Worm (Caenorhabditis elegans) whole organism, L2 larva: ENCODE measurements around the gene str-37.
A peak's percentile ranks its signal among the peaks of the same experiment; 100 is the strongest.

ENCODE experiments used
- C34F6.9 ChIP-seq: fragments of 150-350 bp; optimal IDR thresholded peaks from 2 replicates; lab custom pipeline; 2014; ENCODE audit warnings: missing biosample characterization, missing genetic modification characterization
- Y55F3AM.14 ChIP-seq: fragments of 200-800 bp; sonication (Bioruptor generic); optimal IDR thresholded peaks from 2 replicates; lab custom pipeline; 2018; ENCODE audit warnings: mild to moderate bottlenecking, missing genetic modification characterization, missing compliant biosample characterization
- ZK546.5 ChIP-seq: sonication (generic microtip); optimal IDR thresholded peaks from 2 replicates; lab custom pipeline; 2017; ENCODE audit warnings: missing biosample characterization, missing genetic modification characterization
- alr-1 ChIP-seq: fragments of 150-350 bp; optimal IDR thresholded peaks from 2 replicates; lab custom pipeline; 2014; ENCODE audit warnings: missing biosample characterization, missing genetic modification characterization
- aly-2 ChIP-seq: fragments of 150-350 bp; optimal IDR thresholded peaks from 2 replicates; lab custom pipeline; 2014; ENCODE audit warnings: missing biosample characterization, missing genetic modification characterization
- ama-1 ChIP-seq: fragments of 150-350 bp; optimal IDR thresholded peaks from 2 replicates; lab custom pipeline; 2018; ENCODE audit warnings: inconsistent platforms
- blmp-1 ChIP-seq: sonication (generic microtip); optimal IDR thresholded peaks from 2 replicates; lab custom pipeline; 2017; ENCODE audit warnings: missing genetic modification characterization, mild to moderate bottlenecking, missing compliant biosample characterization, antibody characterized with exemption, moderate library complexity; ENCODE audit not compliant: insufficient read depth
- ceh-16 ChIP-seq: fragments of 150-350 bp; optimal IDR thresholded peaks from 2 replicates; lab custom pipeline; 2014; ENCODE audit warnings: missing biosample characterization, missing genetic modification characterization
- ceh-82 ChIP-seq: fragments of 150-350 bp; optimal IDR thresholded peaks from 2 replicates; lab custom pipeline; 2014; ENCODE audit warnings: missing biosample characterization, missing genetic modification characterization
- dmd-4 ChIP-seq: sonication (generic microtip); optimal IDR thresholded peaks from 2 replicates; lab custom pipeline; 2017; ENCODE audit warnings: missing biosample characterization, missing genetic modification characterization
- elt-3 ChIP-seq: sonication (generic microtip); optimal IDR thresholded peaks from 2 replicates; lab custom pipeline; 2017; ENCODE audit warnings: missing biosample characterization, missing genetic modification characterization
- fos-1 ChIP-seq: fragments of 150-350 bp; optimal IDR thresholded peaks from 2 replicates; lab custom pipeline; 2014; ENCODE audit warnings: missing biosample characterization, missing genetic modification characterization
- lin-11 ChIP-seq: fragments of 150-350 bp; sonication (generic microtip); optimal IDR thresholded peaks from 2 replicates; lab custom pipeline; 2014; ENCODE audit warnings: missing biosample characterization, missing genetic modification characterization, inconsistent platforms, mixed read lengths
- lin-13 ChIP-seq: fragments of 150-350 bp; optimal IDR thresholded peaks from 2 replicates; lab custom pipeline; 2014; ENCODE audit warnings: missing biosample characterization, missing genetic modification reagents, missing genetic modification characterization
- lsy-2 ChIP-seq, 2 experiments: fragments of 150-350 bp in 1 of 2; sonication (generic microtip) in 1 of 2; optimal IDR thresholded peaks; 2 replicates each; lab custom pipeline; 2014 to 2017; ENCODE audit warnings: missing biosample characterization in 2 of 2, missing genetic modification characterization in 2 of 2
- mab-5 ChIP-seq: fragments of 150-350 bp; optimal IDR thresholded peaks from 2 replicates; lab custom pipeline; 2014; ENCODE audit warnings: missing biosample characterization, missing genetic modification characterization
- nhr-10 ChIP-seq: sonication (generic microtip); optimal IDR thresholded peaks from 2 replicates; lab custom pipeline; 2017; ENCODE audit warnings: missing biosample characterization, missing genetic modification characterization
- nhr-21 ChIP-seq: fragments of 150-350 bp; optimal IDR thresholded peaks from 2 replicates; lab custom pipeline; 2014; ENCODE audit warnings: missing biosample characterization, missing genetic modification characterization
- nhr-23 ChIP-seq: fragments of 150-350 bp; optimal IDR thresholded peaks from 2 replicates; lab custom pipeline; 2014; ENCODE audit warnings: missing biosample characterization, missing genetic modification reagents, missing genetic modification characterization
- nhr-237 ChIP-seq: fragments of 150-350 bp; optimal IDR thresholded peaks from 2 replicates; lab custom pipeline; 2014; ENCODE audit warnings: missing biosample characterization, missing genetic modification characterization
- nhr-25 ChIP-seq: fragments of 150-350 bp; sonication (generic microtip); optimal IDR thresholded peaks from 3 replicates; lab custom pipeline; 2014; ENCODE audit warnings: missing biosample characterization, missing genetic modification characterization
- nhr-77 ChIP-seq: fragments of 150-350 bp; optimal IDR thresholded peaks from 2 replicates; lab custom pipeline; 2014; ENCODE audit warnings: missing biosample characterization, missing genetic modification characterization
- sem-4 ChIP-seq: fragments of 150-350 bp; optimal IDR thresholded peaks from 2 replicates; lab custom pipeline; 2014; ENCODE audit warnings: missing biosample characterization, missing genetic modification reagents, missing genetic modification characterization
- sma-3 ChIP-seq: sonication (generic microtip); optimal IDR thresholded peaks from 2 replicates; lab custom pipeline; 2016; ENCODE audit warnings: missing genetic modification reagents, missing genetic modification characterization, missing compliant biosample characterization
- sma-9 ChIP-seq, 2 experiments: fragments of 150-350 bp in 1 of 2; sonication (generic microtip) in 1 of 2; optimal IDR thresholded peaks; 2 replicates each; lab custom pipeline; 2014 to 2016; ENCODE audit warnings: missing genetic modification characterization in 2 of 2, mild to moderate bottlenecking in 1 of 2, missing biosample characterization in 1 of 2, missing compliant biosample characterization in 1 of 2, missing genetic modification reagents in 1 of 2, moderate library complexity in 1 of 2
- snpc-4 ChIP-seq: fragments of 150-350 bp; optimal IDR thresholded peaks from 2 replicates; lab custom pipeline; 2014; ENCODE audit warnings: missing biosample characterization, missing genetic modification characterization
- unc-39 ChIP-seq: fragments of 150-350 bp; optimal IDR thresholded peaks from 2 replicates; lab custom pipeline; 2014; ENCODE audit warnings: missing biosample characterization, missing genetic modification characterization
- unc-55 ChIP-seq: fragments of 150-350 bp; sonication (generic microtip); optimal IDR thresholded peaks from 3 replicates; lab custom pipeline; 2014; ENCODE audit warnings: missing biosample characterization, missing genetic modification reagents, missing genetic modification characterization
- unc-62 ChIP-seq: fragments of 150-350 bp; optimal IDR thresholded peaks from 2 replicates; lab custom pipeline; 2014; ENCODE audit warnings: missing biosample characterization, missing genetic modification reagents, missing genetic modification characterization
- zag-1 ChIP-seq: fragments of 150-350 bp; optimal IDR thresholded peaks from 2 replicates; lab custom pipeline; 2014; ENCODE audit warnings: missing biosample characterization, missing genetic modification characterization
- ztf-1 ChIP-seq: fragments of 200-800 bp; sonication (Bioruptor generic); conservative IDR thresholded peaks from 2 replicates; pipeline ENCODE4 v1.3.6; 2022; ENCODE audit warnings: missing genetic modification characterization, missing compliant biosample characterization

The str-37 gene

ce11 chrV:13358823-13359592 is 31.4 kb downstream of the str-37 start, which contains the start of gene F32H5.3:
TSS of gene F32H5.3 (plus strand) at chrV:13359335.
- TF ChIP-seq sma-9 (GFP tag; optimal IDR thresholded peaks at IDR 0.05; lab: Kevin White, UChicago): peak; percentile 23
- no peak for TF ChIP-seq sma-9 (tag; optimal IDR thresholded peaks at IDR 0.05; lab: Kevin White, UChicago)
- TF ChIP-seq ama-1 (lab: Kevin White, UChicago): peak; percentile 30
- peak; percentile 12 for TF ChIP-seq blmp-1 (tag; lab: Kevin White, UChicago)
- no peak for TF ChIP-seq nhr-10 (tag; lab: Kevin White, UChicago)
- TF ChIP-seq ZK546.5 (tag; lab: Kevin White, UChicago): no peak
- TF ChIP-seq lsy-2 (tag; optimal IDR thresholded peaks at IDR 0.05; lab: Kevin White, UChicago): peak in 1 of 2 experiments; percentile 47
- TF ChIP-seq nhr-25 (tag; lab: Kevin White, UChicago): peak; percentile 44
- peak; percentile 30 for TF ChIP-seq sma-3 (GFP tag; lab: Kevin White, UChicago)
- no peak for TF ChIP-seq ceh-82 (tag; lab: Kevin White, UChicago)
- peak; percentile 44 for TF ChIP-seq nhr-21 (tag; lab: Kevin White, UChicago)
- no peak for TF ChIP-seq ceh-16 (tag; lab: Kevin White, UChicago)

DNA sequence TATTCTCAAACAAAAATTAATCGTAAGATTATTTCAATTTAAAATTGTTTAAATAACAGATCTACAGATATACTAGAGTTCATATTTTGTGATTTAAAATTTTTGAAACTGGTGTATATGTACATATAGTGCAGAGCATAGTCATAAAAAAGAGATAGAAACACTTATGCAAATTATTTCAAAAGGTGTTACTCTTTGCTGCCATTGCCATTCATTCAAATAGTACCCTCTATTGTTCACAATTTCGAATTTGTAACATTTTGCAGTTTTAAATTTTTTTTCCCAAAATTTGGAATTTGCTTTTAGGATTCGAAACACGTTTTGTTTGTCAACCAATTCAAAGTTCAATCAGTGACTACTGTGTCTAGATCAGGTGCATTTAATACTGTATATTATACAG is 32.7 kb downstream of the str-37 start, which contains the start of gene F32H5.4:
Gene F32H5.4 (plus strand): TSS at position 301 of the 400 bp plus-strand sequence.
- no peak for TF ChIP-seq nhr-237
- no peak for TF ChIP-seq ceh-82 (tag; lab: Kevin White, UChicago)
- TF ChIP-seq lin-11 (tag; lab: Kevin White, UChicago): no peak
- no peak for TF ChIP-seq nhr-23
- TF ChIP-seq nhr-25 (tag; lab: Kevin White, UChicago): no peak
- TF ChIP-seq sem-4: no peak

DNA sequence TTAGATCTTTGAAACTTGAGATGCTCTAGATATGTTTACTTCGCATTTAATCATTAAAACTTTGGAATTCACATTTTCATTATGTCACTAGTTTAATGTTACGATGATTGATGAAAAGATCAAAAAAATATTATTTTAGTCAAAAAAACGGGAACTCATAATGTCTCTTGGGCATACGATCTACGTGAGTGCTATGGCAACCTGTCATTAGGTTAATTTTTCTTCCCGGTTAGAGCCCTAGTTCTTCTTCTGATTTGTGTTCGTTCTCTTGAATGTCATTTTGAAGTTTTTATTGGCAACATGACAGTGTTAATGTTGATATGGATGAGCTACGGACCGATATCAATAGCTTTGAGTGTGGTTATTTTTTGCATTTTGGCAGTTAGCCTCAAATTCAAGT is 35.9 kb downstream of the str-37 start, which contains the start of gene srg-46:
Gene srg-46 (plus strand): TSS at position 301 of the 400 bp plus-strand sequence.
- TF ChIP-seq lsy-2 (tag; optimal IDR thresholded peaks at IDR 0.05; lab: Kevin White, UChicago) (no peak), unc-39 (no peak), C34F6.9 (tag; lab: Kevin White, UChicago) (no peak), lin-13 (GFP tag; lab: Kevin White, UChicago) (no peak)

- TF ChIP-seq fos-1 (tag; lab: Kevin White, UChicago): no peak
- no peak for TF ChIP-seq ceh-82 (tag; lab: Kevin White, UChicago)
- TF ChIP-seq unc-62 (GFP tag; lab: Kevin White, UChicago): no peak
- TF ChIP-seq Y55F3AM.14 (GFP tag; lab: Kevin White, UChicago): no peak
- no peak for TF ChIP-seq nhr-25 (tag; lab: Kevin White, UChicago)
- TF ChIP-seq alr-1 (tag; lab: Kevin White, UChicago): no peak
- TF ChIP-seq zag-1 (tag; lab: Kevin White, UChicago): no peak
- no peak for TF ChIP-seq ztf-1 (GFP tag; lab: Robert Waterston, UW)
- TF ChIP-seq aly-2: no peak
- no peak for TF ChIP-seq unc-39
- TF ChIP-seq dmd-4 (tag; lab: Kevin White, UChicago): no peak
- no peak for TF ChIP-seq snpc-4 (tag; lab: Kevin White, UChicago)
Observed at ce11 chrV:13364227-13364626, 36.7 kb downstream of the str-37 start.

ce11 chrV:13366488-13366887 is 38.9 kb downstream of the str-37 start:
- TF ChIP-seq mab-5 (tag; lab: Kevin White, UChicago): no peak
- TF ChIP-seq dmd-4 (tag; lab: Kevin White, UChicago): no peak
- no peak for TF ChIP-seq nhr-237
- no peak for TF ChIP-seq ceh-82 (tag; lab: Kevin White, UChicago)
- TF ChIP-seq elt-3: no peak
- TF ChIP-seq nhr-77: no peak
- no peak for TF ChIP-seq sma-3 (GFP tag; lab: Kevin White, UChicago)
- no peak for TF ChIP-seq unc-55
- TF ChIP-seq nhr-10 (tag; lab: Kevin White, UChicago): no peak
- TF ChIP-seq, all 48 proteins: peak for 0
